Worm (Caenorhabditis elegans) whole organism, L3 larva: ENCODE measurements around the gene ttr-48.

Experiments used
- ceh-82 ChIP-seq: fragments of 150-350 bp; optimal IDR thresholded peaks from 2 replicates; lab custom pipeline; 2014; ENCODE audit warnings: missing biosample characterization, missing genetic modification characterization
- egl-27 ChIP-seq: sonication (generic microtip); optimal IDR thresholded peaks from 4 replicates; lab custom pipeline; 2017; ENCODE audit warnings: missing biosample characterization, missing genetic modification reagents, missing genetic modification characterization
- nhr-12 ChIP-seq: fragments of 150-350 bp; optimal IDR thresholded peaks from 2 replicates; lab custom pipeline; 2014; ENCODE audit warnings: missing biosample characterization, missing genetic modification characterization
- nhr-237 ChIP-seq: fragments of 150-350 bp; optimal IDR thresholded peaks from 2 replicates; lab custom pipeline; 2014; ENCODE audit warnings: missing biosample characterization, missing genetic modification characterization
- nhr-76 ChIP-seq: fragments of 150-350 bp; sonication (generic microtip); optimal IDR thresholded peaks from 5 replicates; lab custom pipeline; 2014; ENCODE audit warnings: missing biosample characterization, missing genetic modification characterization
- pha-4 ChIP-seq: fragments of 150-350 bp; optimal IDR thresholded peaks from 2 replicates; lab custom pipeline; 2014; ENCODE audit warnings: missing biosample characterization, missing genetic modification reagents, missing genetic modification characterization

ce11 chrX:3833964-3834840 lies 8.0 kb downstream of the ttr-48 start:
- no peak for TF ChIP-seq nhr-12
- no peak for TF ChIP-seq ceh-82 (tag; lab: Kevin White, UChicago)
- TF ChIP-seq pha-4 (tag; lab: Kevin White, UChicago) = peak; percentile 84
- no peak for TF ChIP-seq nhr-237
- TF ChIP-seq egl-27 (tag; lab: Kevin White, UChicago) = no peak
- TF ChIP-seq nhr-76 (tag; lab: Kevin White, UChicago) = no peak
